Fruit fly (Drosophila melanogaster): ENCODE data around the gene CG2961.

dm6 chrX:10209556-10210164 is 23.2 kb downstream of the CG2961 start:
- TF ChIP-seq OdsH (GFP tag; optimal IDR thresholded peaks at IDR 0.05) = no peak
- no peak for TF ChIP-seq br (GFP tag; optimal IDR thresholded peaks at IDR 0.05)
- no peak for TF ChIP-seq dmrt93B (GFP tag; optimal IDR thresholded peaks at IDR 0.05)
- TF ChIP-seq sv (GFP tag; optimal IDR thresholded peaks at IDR 0.05) = no peak
- TF ChIP-seq CG9705 (GFP tag; optimal IDR thresholded peaks at IDR 0.05) = no peak
- TF ChIP-seq ey (GFP tag; optimal IDR thresholded peaks at IDR 0.05) = no peak
- TF ChIP-seq h (GFP tag; optimal IDR thresholded peaks at IDR 0.05) = no peak
- no peak for TF ChIP-seq foxo (GFP tag; optimal IDR thresholded peaks at IDR 0.05)
- TF ChIP-seq Myc (optimal IDR thresholded peaks at IDR 0.05) = no peak
- TF ChIP-seq CrebA (GFP tag; optimal IDR thresholded peaks at IDR 0.05; ENCODE audit: borderline replicate concordance) = no peak
- TF ChIP-seq pan (optimal IDR thresholded peaks at IDR 0.05) = no peak
- TF ChIP-seq rgr (GFP tag; optimal IDR thresholded peaks at IDR 0.05) = no peak
